Fruit fly (Drosophila melanogaster) whole organism: ENCODE measurements around the gene scrib.

Experiments
- CG8478 ChIP-seq: fragments of >200 bp; optimal IDR thresholded peaks from 2 replicates; lab custom pipeline; 2018; ENCODE audit warnings: inconsistent platforms
- psq ChIP-seq: fragments of >200 bp; optimal IDR thresholded peaks from 2 replicates; lab custom pipeline; 2017

DNA sequence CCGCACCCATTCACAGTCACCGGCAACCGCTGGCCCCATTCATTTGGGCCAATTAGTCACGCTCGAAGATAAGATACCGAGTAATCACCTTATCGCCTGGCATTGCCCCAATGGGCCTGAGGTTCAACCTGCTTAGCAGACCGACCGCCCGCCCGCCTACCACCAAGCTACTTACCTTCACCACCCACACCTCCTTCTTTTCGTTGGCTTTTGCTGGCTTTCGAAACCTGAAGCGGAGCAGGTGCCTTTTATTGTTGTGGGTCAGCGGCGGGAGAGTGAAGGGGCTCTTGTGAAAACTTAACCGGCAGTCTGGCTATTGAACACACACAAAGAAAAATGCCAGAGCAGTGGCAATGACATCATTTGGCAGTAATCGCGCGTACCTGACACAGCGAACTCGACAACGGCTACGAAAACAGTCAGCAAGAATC lies 4.2 kb downstream of the scrib start:
- no peak for TF ChIP-seq CG8478 (lab: Kevin White, UChicago)
- no peak for TF ChIP-seq psq (lab: Kevin White, UChicago)
